Worm (Caenorhabditis elegans): Measurements from ENCODE around the gene T03F7.7.

- peak; percentile 40 for TF ChIP-seq ceh-82 (tag; optimal IDR thresholded peaks at IDR 0.05)
- no peak for TF ChIP-seq ama-1 (optimal IDR thresholded peaks at IDR 0.05)
These were observed 3.0 kb downstream of the T03F7.7 start for ce11 chrV:11314025-11314880.
